Worm (Caenorhabditis elegans) whole organism, young adult: Measurements from ENCODE around the gene col-36.

Experiments used
- B0336.3 ChIP-seq: fragments of 200-800 bp; sonication (Bioruptor generic); IDR thresholded peaks from 2 replicates; pipeline ENCODE4 v1.3.6; 2022; ENCODE audit warnings: missing genetic modification characterization, missing compliant biosample characterization
- F33H1.4 ChIP-seq: fragments of 200-800 bp; sonication (Bioruptor generic); IDR thresholded peaks from 2 replicates; pipeline ENCODE4 v1.3.6; 2022; ENCODE audit warnings: missing genetic modification reagents, missing genetic modification characterization, missing compliant biosample characterization
- F37B4.10 ChIP-seq: fragments of 200-800 bp; sonication (Bioruptor generic); IDR thresholded peaks from 2 replicates; pipeline ENCODE4 v1.3.6; 2022; ENCODE audit warnings: missing genetic modification characterization, missing compliant biosample characterization
- K11D2.4 ChIP-seq: fragments of 200-800 bp; sonication (Bioruptor generic); IDR thresholded peaks from 2 replicates; pipeline ENCODE4 v1.3.6; 2022; ENCODE audit warnings: missing genetic modification reagents, missing genetic modification characterization, missing compliant biosample characterization
- Y53F4B.3 ChIP-seq: fragments of 200-800 bp; sonication (Bioruptor generic); IDR thresholded peaks from 2 replicates; pipeline ENCODE4 v1.3.6; 2022; ENCODE audit warnings: missing genetic modification reagents, missing genetic modification characterization, missing compliant biosample characterization
- Y53G8AR.9 ChIP-seq: fragments of 200-800 bp; sonication (Bioruptor generic); conservative IDR thresholded peaks from 2 replicates; pipeline ENCODE4 v1.3.6; 2022; ENCODE audit warnings: missing genetic modification reagents, missing genetic modification characterization, missing compliant biosample characterization
- Y79H2A.3 ChIP-seq: fragments of 200-800 bp; sonication (Bioruptor generic); conservative IDR thresholded peaks from 2 replicates; pipeline ENCODE4 v1.3.6; 2022; ENCODE audit warnings: missing genetic modification reagents, missing genetic modification characterization, missing compliant biosample characterization
- Y95B8A.8 ChIP-seq: fragments of 200-800 bp; sonication (Bioruptor generic); IDR thresholded peaks from 2 replicates; pipeline ENCODE4 v1.3.6; 2022; ENCODE audit warnings: missing genetic modification reagents, missing genetic modification characterization, missing compliant biosample characterization
- akir-1 ChIP-seq: fragments of 200-800 bp; sonication (Bioruptor generic); optimal IDR thresholded peaks from 2 replicates; lab custom pipeline; 2018; ENCODE audit warnings: mild to moderate bottlenecking, missing genetic modification characterization, moderate library complexity, missing compliant biosample characterization
- ama-1 ChIP-seq, 3 experiments: fragments of 150-350 bp in 1 of 3; sonication (generic microtip) in 2 of 3; optimal IDR thresholded peaks; 2 replicates each; lab custom pipeline; 2014 to 2018; ENCODE audit warnings: missing biosample characterization in 2 of 3, missing genetic modification characterization in 2 of 3, missing genetic modification reagents in 2 of 3
- attf-3 ChIP-seq: fragments of 200-800 bp; sonication (Bioruptor generic); conservative IDR thresholded peaks from 2 replicates; pipeline ENCODE4 v1.3.6; 2022; ENCODE audit warnings: missing genetic modification reagents, missing genetic modification characterization, missing compliant biosample characterization
- attf-6 ChIP-seq: fragments of 200-800 bp; sonication (Bioruptor generic); IDR thresholded peaks from 2 replicates; pipeline ENCODE4 v1.3.6; 2022; ENCODE audit warnings: missing genetic modification reagents, missing genetic modification characterization, missing compliant biosample characterization
- bed-1 ChIP-seq: fragments of 200-800 bp; sonication (Bioruptor generic); IDR thresholded peaks from 2 replicates; pipeline ENCODE4 v1.3.6; 2022; ENCODE audit warnings: missing genetic modification reagents, missing genetic modification characterization, missing compliant biosample characterization
- bed-2 ChIP-seq: fragments of 200-800 bp; sonication (Bioruptor generic); IDR thresholded peaks from 2 replicates; pipeline ENCODE4 v1.3.6; 2022; ENCODE audit warnings: missing genetic modification reagents, missing genetic modification characterization, missing compliant biosample characterization
- cebp-1 ChIP-seq, 2 experiments: fragments of 200-800 bp in 1 of 2; sonication (Bioruptor generic) in 1 of 2; sonication (generic microtip) in 1 of 2; IDR thresholded peaks in 1 of 2; optimal IDR thresholded peaks in 1 of 2; 2 replicates each; pipeline versions ENCODE4 v1.3.6 to Lab custom; 2017 to 2022; ENCODE audit warnings: missing compliant biosample characterization in 2 of 2, missing genetic modification characterization in 2 of 2, mild to moderate bottlenecking in 1 of 2, missing genetic modification reagents in 1 of 2, moderate library complexity in 1 of 2
- chd-7 ChIP-seq: sonication (generic microtip); optimal IDR thresholded peaks from 2 replicates; lab custom pipeline; 2016; ENCODE audit warnings: mild to moderate bottlenecking, missing genetic modification characterization, moderate library complexity, missing compliant biosample characterization
- die-1 ChIP-seq: sonication (generic microtip); optimal IDR thresholded peaks from 2 replicates; lab custom pipeline; 2016; ENCODE audit warnings: missing genotype, mild to moderate bottlenecking, missing genetic modification characterization, missing compliant biosample characterization
- dpff-1 ChIP-seq: sonication (generic microtip); optimal IDR thresholded peaks from 2 replicates; lab custom pipeline; 2017; ENCODE audit warnings: mild to moderate bottlenecking, missing genetic modification characterization, missing compliant biosample characterization
- egl-18 ChIP-seq: fragments of 200-800 bp; sonication (Bioruptor generic); IDR thresholded peaks from 2 replicates; pipeline ENCODE4 v1.3.6; 2022; ENCODE audit warnings: missing genetic modification reagents, missing genetic modification characterization, missing compliant biosample characterization
- egl-44 ChIP-seq: fragments of 200-800 bp; sonication (Bioruptor generic); IDR thresholded peaks from 2 replicates; pipeline ENCODE4 v1.3.6; 2022; ENCODE audit warnings: missing genetic modification reagents, missing genetic modification characterization, missing compliant biosample characterization
- egrh-3 ChIP-seq: fragments of 200-800 bp; sonication (Bioruptor generic); IDR thresholded peaks from 2 replicates; pipeline ENCODE4 v1.3.6; 2022; ENCODE audit warnings: missing genetic modification reagents, missing genetic modification characterization, missing compliant biosample characterization
- fkh-3 ChIP-seq: sonication (generic microtip); optimal IDR thresholded peaks from 2 replicates; lab custom pipeline; 2016; ENCODE audit warnings: mild to moderate bottlenecking, missing genetic modification characterization, missing compliant biosample characterization
- gei-17 ChIP-seq: fragments of 200-800 bp; sonication (Bioruptor generic); optimal IDR thresholded peaks from 2 replicates; lab custom pipeline; 2018; ENCODE audit warnings: mild to moderate bottlenecking, missing genetic modification characterization, missing compliant biosample characterization
- hlh-12 ChIP-seq: sonication (generic microtip); optimal IDR thresholded peaks from 2 replicates; lab custom pipeline; 2016; ENCODE audit warnings: missing genetic modification characterization, missing compliant biosample characterization
- hmg-1.2 ChIP-seq: fragments of 200-800 bp; sonication (Bioruptor generic); IDR thresholded peaks from 2 replicates; pipeline ENCODE4 v1.3.6; 2022; ENCODE audit warnings: missing genetic modification reagents, missing genetic modification characterization, missing compliant biosample characterization
- hsf-1 ChIP-seq: fragments of 200-800 bp; sonication (Bioruptor generic); IDR thresholded peaks from 2 replicates; pipeline ENCODE4 v1.3.6; 2022; ENCODE audit warnings: missing genetic modification reagents, missing genetic modification characterization, missing compliant biosample characterization
- lin-40 ChIP-seq: sonication (generic microtip); optimal IDR thresholded peaks from 2 replicates; lab custom pipeline; 2016; ENCODE audit warnings: missing genetic modification characterization, mild to moderate bottlenecking, missing compliant biosample characterization, missing genotype, missing genetic modification reagents
- lir-1 ChIP-seq: fragments of 200-800 bp; sonication (Bioruptor generic); conservative IDR thresholded peaks from 2 replicates; pipeline ENCODE4 v1.3.6; 2022; ENCODE audit warnings: missing genetic modification reagents, missing genetic modification characterization, missing compliant biosample characterization
- lsl-1 ChIP-seq: fragments of 200-800 bp; sonication (Bioruptor generic); optimal IDR thresholded peaks from 2 replicates; lab custom pipeline; 2018; ENCODE audit warnings: mild to moderate bottlenecking, missing genetic modification characterization, moderate library complexity, missing compliant biosample characterization
- lsy-27 ChIP-seq: sonication (generic microtip); optimal IDR thresholded peaks from 2 replicates; lab custom pipeline; 2017; ENCODE audit warnings: missing genetic modification characterization, mild to moderate bottlenecking, missing compliant biosample characterization, antibody characterized with exemption, missing genotype, borderline replicate concordance; ENCODE audit not compliant: insufficient read depth
- mcd-1 ChIP-seq: fragments of 200-800 bp; sonication (Bioruptor generic); IDR thresholded peaks from 2 replicates; pipeline ENCODE4 v1.3.6; 2022; ENCODE audit warnings: missing genetic modification reagents, missing genetic modification characterization, missing compliant biosample characterization
- mel-28 ChIP-seq: sonication (generic microtip); optimal IDR thresholded peaks from 2 replicates; lab custom pipeline; 2016; ENCODE audit warnings: borderline replicate concordance, mild to moderate bottlenecking, missing genetic modification characterization, missing compliant biosample characterization
- mes-4 ChIP-seq: sonication (generic microtip); optimal IDR thresholded peaks from 2 replicates; lab custom pipeline; 2016; ENCODE audit warnings: missing genotype, missing genetic modification characterization, missing compliant biosample characterization
- nhr-120 ChIP-seq: fragments of 200-800 bp; sonication (Bioruptor generic); IDR thresholded peaks from 2 replicates; pipeline ENCODE4 v1.3.6; 2022; ENCODE audit warnings: missing genetic modification characterization, missing compliant biosample characterization
- nhr-27 ChIP-seq: fragments of 200-800 bp; sonication (Bioruptor generic); optimal IDR thresholded peaks from 2 replicates; lab custom pipeline; 2018; ENCODE audit warnings: mild to moderate bottlenecking, missing genetic modification characterization, moderate library complexity, missing compliant biosample characterization
- nhr-80 ChIP-seq: sonication (generic microtip); optimal IDR thresholded peaks from 2 replicates; lab custom pipeline; 2016; ENCODE audit warnings: missing genetic modification characterization, missing compliant biosample characterization
- sea-2 ChIP-seq: fragments of 200-800 bp; sonication (Bioruptor generic); IDR thresholded peaks from 2 replicates; pipeline ENCODE4 v1.3.6; 2022; ENCODE audit warnings: missing genetic modification characterization, missing compliant biosample characterization
- unc-62 ChIP-seq: fragments of 150-350 bp; optimal IDR thresholded peaks from 2 replicates; lab custom pipeline; 2014; ENCODE audit warnings: missing biosample characterization, missing genetic modification reagents, missing genetic modification characterization
- zfh-2 ChIP-seq: fragments of 200-800 bp; sonication (Bioruptor generic); conservative IDR thresholded peaks from 2 replicates; pipeline ENCODE4 v1.3.6; 2022; ENCODE audit warnings: missing genetic modification reagents, missing genetic modification characterization, missing compliant biosample characterization
- ztf-28 ChIP-seq: fragments of 200-800 bp; sonication (Bioruptor generic); IDR thresholded peaks from 2 replicates; pipeline ENCODE4 v1.3.6; 2022; ENCODE audit warnings: missing genetic modification reagents, missing genetic modification characterization, missing compliant biosample characterization
- ztf-3 ChIP-seq: fragments of 200-800 bp; sonication (Bioruptor generic); optimal IDR thresholded peaks from 2 replicates; lab custom pipeline; 2018; ENCODE audit warnings: mild to moderate bottlenecking, missing genetic modification characterization, missing compliant biosample characterization

Gene col-36

DNA sequence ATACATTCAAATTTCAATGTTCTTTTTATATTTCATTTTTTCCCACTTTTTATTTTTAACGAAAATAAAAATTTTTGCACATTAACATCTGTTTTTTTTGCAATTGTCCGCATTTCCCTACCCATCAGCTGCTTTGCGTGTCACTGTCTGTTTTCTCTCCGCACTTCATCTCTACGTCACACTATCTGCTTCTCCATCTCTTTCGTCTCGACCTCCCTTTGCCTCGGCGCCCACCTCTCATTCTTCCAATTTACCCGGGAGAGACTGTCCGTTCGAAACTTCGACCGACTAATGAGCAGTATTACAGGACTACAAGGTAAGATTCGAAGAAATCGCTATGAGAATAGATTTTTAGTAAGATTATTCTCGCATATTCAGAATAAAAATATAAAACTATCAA lies 13.2 kb downstream of the col-36 start, which contains the start of gene C27H5.2:
C27H5.2 (plus strand) TSS at position 190 of the 400 bp plus-strand sequence.
- TF ChIP-seq dpff-1 (tag; lab: Kevin White, UChicago), result no peak
- TF ChIP-seq ama-1 (optimal IDR thresholded peaks at IDR 0.05; lab: Kevin White, UChicago), result peak; percentile 14
- no peak for TF ChIP-seq ama-1 (GFP tag; optimal IDR thresholded peaks at IDR 0.05; lab: Kevin White, UChicago)
- no peak for TF ChIP-seq gei-17 (GFP tag; lab: Kevin White, UChicago)
- peak; percentile 69 for TF ChIP-seq nhr-80
- TF ChIP-seq die-1 (tag; lab: Kevin White, UChicago), result no peak
- no peak for TF ChIP-seq cebp-1 (GFP tag; IDR thresholded peaks at IDR 0.05; lab: Robert Waterston, UW)
- TF ChIP-seq cebp-1 (tag; optimal IDR thresholded peaks at IDR 0.05; lab: Kevin White, UChicago), result peak; percentile 9
- no peak for TF ChIP-seq chd-7 (tag; lab: Kevin White, UChicago)
- TF ChIP-seq Y53G8AR.9 (GFP tag; lab: Robert Waterston, UW), result peak; percentile 49; the same call in 1 of the 2 replicates
- TF ChIP-seq nhr-27, result no peak
- no peak for TF ChIP-seq nhr-120 (GFP tag; lab: Robert Waterston, UW)
- TF ChIP-seq ztf-3, result no peak
- peak; percentile 14; the same call in 1 of the 2 replicates for TF ChIP-seq hmg-1.2 (GFP tag; lab: Robert Waterston, UW)
- TF ChIP-seq lin-40 (tag; lab: Kevin White, UChicago), result no peak

DNA sequence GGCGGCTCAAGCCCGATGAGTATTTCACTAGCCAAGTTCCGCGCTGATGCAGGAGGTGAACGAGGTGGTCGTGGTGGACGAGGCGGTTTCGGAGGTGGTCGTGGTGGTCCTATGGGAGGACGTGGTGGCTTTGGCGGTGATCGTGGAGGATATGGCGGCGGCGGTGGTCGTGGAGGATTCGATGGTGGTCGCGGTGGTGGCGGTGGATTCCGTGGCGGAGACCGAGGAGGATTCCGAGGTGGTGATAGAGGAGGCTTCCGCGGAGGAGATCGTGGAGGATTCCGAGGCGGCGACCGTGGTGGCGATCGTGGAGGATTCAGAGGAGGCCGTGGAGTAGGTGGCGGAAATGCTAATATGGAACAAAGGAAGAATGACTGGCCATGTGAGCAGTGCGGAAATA lies 13.9 kb downstream of the col-36 start:
- TF ChIP-seq egrh-3 (GFP tag; lab: Robert Waterston, UW), result peak; percentile 88
- peak; percentile 88 for TF ChIP-seq zfh-2
- no peak for TF ChIP-seq F33H1.4
- no peak for TF ChIP-seq lsl-1
- no peak for TF ChIP-seq lir-1

DNA sequence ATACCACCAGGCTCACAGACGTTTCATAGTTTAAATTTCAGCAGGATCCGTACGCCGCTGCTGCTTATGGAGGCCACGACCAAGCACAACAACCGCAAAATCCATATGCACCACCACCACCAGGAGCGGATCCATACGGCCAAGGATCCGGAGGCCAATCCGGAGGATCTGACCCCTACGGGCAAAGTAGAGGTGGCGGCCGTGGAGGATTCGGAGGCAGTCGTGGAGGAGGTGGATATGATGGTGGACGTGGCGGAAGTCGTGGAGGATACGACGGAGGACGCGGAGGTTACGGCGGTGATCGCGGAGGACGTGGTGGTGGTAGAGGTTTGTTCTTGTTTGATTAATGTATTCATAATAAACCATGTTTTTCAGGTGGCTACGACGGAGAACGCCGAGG lies 15.5 kb downstream of the col-36 start:
- TF ChIP-seq egrh-3 (GFP tag; lab: Robert Waterston, UW) (peak; percentile 51; the same call in 1 of the 2 replicates), zfh-2 (peak; percentile 83), hsf-1 (GFP tag; lab: Robert Waterston, UW) (0 out of 2 replicates have a peak, but pooled peaks have one; percentile 8)
- TF ChIP-seq, all 124 proteins: peak for 3; not testable (repeated sequence) for 121

DNA sequence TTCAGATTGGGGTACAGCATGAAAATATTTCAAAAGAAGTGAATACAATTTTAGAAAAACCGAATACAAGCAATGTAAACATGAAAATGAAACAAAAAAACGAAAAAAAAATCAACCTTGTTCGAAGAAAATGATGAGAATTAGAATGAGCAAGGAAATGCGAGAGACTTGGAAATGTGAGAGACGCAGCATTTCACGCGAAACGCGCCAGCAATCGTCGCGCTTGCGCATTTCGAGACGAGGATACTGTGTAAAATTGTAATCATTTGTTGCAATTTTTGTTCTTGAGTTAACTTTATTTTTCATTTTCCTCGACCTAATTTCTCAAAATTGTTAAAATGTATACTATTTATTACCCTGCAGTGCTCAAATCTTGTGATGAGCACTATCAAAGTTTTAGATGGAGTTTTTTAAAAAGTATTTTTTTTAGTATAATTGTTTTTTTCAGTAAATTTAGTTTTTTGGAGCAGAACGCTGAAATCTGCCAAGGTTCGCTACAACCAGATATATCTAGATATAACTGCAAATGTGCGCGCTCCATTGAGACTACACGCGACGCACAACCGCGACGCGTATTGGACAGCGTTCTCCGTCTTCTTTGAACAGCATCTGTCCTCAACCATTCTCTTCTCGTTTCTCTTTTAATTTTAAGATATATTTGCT lies 16.5 kb downstream of the col-36 start, which contains the start of gene fust-1:
fust-1 (plus strand) TSS at position 613 of the 663 bp plus-strand sequence.
- TF ChIP-seq hlh-12, result no peak
- TF ChIP-seq fkh-3 (tag; lab: Kevin White, UChicago), result no peak
- peak; percentile 85 for TF ChIP-seq attf-6
- peak; percentile 97 for TF ChIP-seq K11D2.4 (GFP tag; lab: Robert Waterston, UW)
- peak; percentile 86 for TF ChIP-seq attf-3 (GFP tag; lab: Robert Waterston, UW)
- 0 out of 2 replicates have a peak, but pooled peaks have one; percentile 24 for TF ChIP-seq bed-2
- TF ChIP-seq F37B4.10 (GFP tag; lab: Robert Waterston, UW), result no peak
- peak; percentile 22 for TF ChIP-seq mes-4 (tag; lab: Kevin White, UChicago)
- TF ChIP-seq chd-7 (tag; lab: Kevin White, UChicago), result peak; percentile 80
- TF ChIP-seq mel-28 (tag; lab: Kevin White, UChicago), result no peak
- peak; percentile 75; the same call in 1 of the 2 replicates for TF ChIP-seq egl-44
- no peak for TF ChIP-seq nhr-120 (GFP tag; lab: Robert Waterston, UW)
- TF ChIP-seq F33H1.4, result peak; percentile 82
- TF ChIP-seq mcd-1, result peak; percentile 97
- no peak for TF ChIP-seq Y79H2A.3 (GFP tag; lab: Robert Waterston, UW)
- TF ChIP-seq cebp-1 (GFP tag; IDR thresholded peaks at IDR 0.05; lab: Robert Waterston, UW), result peak; percentile 29; the same call in 1 of the 2 replicates
- TF ChIP-seq cebp-1 (tag; optimal IDR thresholded peaks at IDR 0.05; lab: Kevin White, UChicago), result peak; percentile 93
- no peak for TF ChIP-seq dpff-1 (tag; lab: Kevin White, UChicago)
- peak; percentile 96 for TF ChIP-seq B0336.3 (GFP tag; lab: Robert Waterston, UW)
- peak; percentile 81 for TF ChIP-seq egl-18 (GFP tag; lab: Robert Waterston, UW)
- peak; percentile 93 for TF ChIP-seq Y95B8A.8 (GFP tag; lab: Robert Waterston, UW)
- TF ChIP-seq akir-1 (GFP tag; lab: Kevin White, UChicago), result no peak
- TF ChIP-seq ztf-28 (GFP tag; lab: Robert Waterston, UW), result no peak
- TF ChIP-seq Y53F4B.3 (GFP tag; lab: Robert Waterston, UW), result no peak
- TF ChIP-seq sea-2 (GFP tag; lab: Robert Waterston, UW), result no peak
- no peak for TF ChIP-seq bed-1 (GFP tag; lab: Robert Waterston, UW)
- TF ChIP-seq lsy-27 (tag; lab: Kevin White, UChicago), result no peak
- peak; percentile 24 for TF ChIP-seq ztf-3
- no peak for TF ChIP-seq unc-62 (GFP tag; lab: Kevin White, UChicago)
